Fruit fly (Drosophila melanogaster) whole organism, prepupa: Measurements from ENCODE around the gene gkt.

Source experiments
- CG16779 ChIP-seq: fragments of 200-800 bp; sonication (Bioruptor generic); optimal IDR thresholded peaks from 3 replicates; lab custom pipeline; 2017; ENCODE audit warnings: missing biosample characterization, mild to moderate bottlenecking, missing genetic modification characterization
- CG32006 ChIP-seq: fragments of 200-800 bp; sonication (Bioruptor generic); optimal IDR thresholded peaks from 3 replicates; lab custom pipeline; 2017; ENCODE audit warnings: missing biosample characterization, mild to moderate bottlenecking, missing genetic modification characterization
- CG3919 ChIP-seq: fragments of 200-800 bp; sonication (Bioruptor generic); optimal IDR thresholded peaks from 3 replicates; lab custom pipeline; 2016; ENCODE audit warnings: missing biosample characterization, missing genetic modification characterization
- CG7368 ChIP-seq: fragments of 200-800 bp; sonication (Bioruptor generic); optimal IDR thresholded peaks from 3 replicates; lab custom pipeline; 2016; ENCODE audit warnings: missing biosample characterization, missing genetic modification characterization
- Gug ChIP-seq: fragments of 200-800 bp; sonication (Bioruptor generic); IDR thresholded peaks from 2 replicates; pipeline ENCODE4 v1.3.6; 2022; ENCODE audit warnings: missing biosample characterization, missing genetic modification characterization
- OdsH ChIP-seq: fragments of 200-800 bp; sonication (Bioruptor generic); optimal IDR thresholded peaks from 3 replicates; lab custom pipeline; 2016; ENCODE audit warnings: missing biosample characterization, missing genetic modification characterization
- Sox15 ChIP-seq: fragments of 200-800 bp; sonication (Bioruptor generic); optimal IDR thresholded peaks from 3 replicates; lab custom pipeline; 2016; ENCODE audit warnings: missing biosample characterization, missing genetic modification characterization
- acj6 ChIP-seq: fragments of 200-800 bp; sonication (Bioruptor generic); optimal IDR thresholded peaks from 3 replicates; lab custom pipeline; 2016; ENCODE audit warnings: missing biosample characterization, missing genetic modification characterization
- dac ChIP-seq: fragments of 200-800 bp; sonication (Bioruptor generic); optimal IDR thresholded peaks from 2 replicates; lab custom pipeline; 2017; ENCODE audit warnings: missing biosample characterization, mild to moderate bottlenecking, missing genetic modification characterization
- esn ChIP-seq: fragments of 200-800 bp; sonication (Bioruptor generic); optimal IDR thresholded peaks from 2 replicates; lab custom pipeline; 2016; ENCODE audit warnings: missing biosample characterization, mild to moderate bottlenecking, missing genetic modification characterization, moderate library complexity
- fd85E ChIP-seq: fragments of 200-800 bp; sonication (Bioruptor generic); optimal IDR thresholded peaks from 3 replicates; lab custom pipeline; 2016; ENCODE audit warnings: missing biosample characterization, missing genetic modification characterization
- lz ChIP-seq: fragments of 200-800 bp; sonication (Bioruptor generic); optimal IDR thresholded peaks from 3 replicates; lab custom pipeline; 2016; ENCODE audit warnings: missing biosample characterization, missing genetic modification characterization
- pdm3 ChIP-seq: fragments of 200-800 bp; sonication (Bioruptor generic); optimal IDR thresholded peaks from 3 replicates; lab custom pipeline; 2016; ENCODE audit warnings: missing biosample characterization, missing genetic modification characterization
- ss ChIP-seq, 2 experiments: fragments of 200-800 bp; sonication (Bioruptor generic); optimal IDR thresholded peaks; 2 replicates in 1 of 2; 3 replicates in 1 of 2; lab custom pipeline; 2017 to 2018; ENCODE audit warnings: mild to moderate bottlenecking in 2 of 2, missing biosample characterization in 2 of 2, missing genetic modification characterization in 2 of 2, moderate library complexity in 1 of 2

DNA sequence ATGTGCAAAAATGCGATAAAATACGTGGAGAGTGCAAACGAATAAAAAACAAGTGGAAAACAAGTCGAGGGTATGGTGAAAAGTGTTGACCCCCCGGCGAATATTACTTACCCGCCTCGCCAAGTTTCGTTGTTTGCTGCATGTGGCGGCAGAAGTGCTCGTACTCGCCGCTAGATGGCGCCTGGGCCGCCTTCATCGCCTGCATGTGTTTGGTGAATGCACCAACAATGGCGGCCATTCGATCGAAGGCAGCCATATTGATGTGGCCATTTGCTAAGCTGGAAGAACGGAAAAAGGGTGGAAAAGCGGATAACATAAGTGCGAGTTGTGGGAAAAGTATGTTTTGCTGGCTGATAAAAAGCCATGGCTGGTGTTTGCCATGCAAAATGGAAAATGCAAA lies 23.5 kb downstream of the gkt start:
- no peak for TF ChIP-seq fd85E
- no peak for TF ChIP-seq esn (GFP tag; lab: Kevin White, UChicago)
- no peak for TF ChIP-seq acj6 (GFP tag; lab: Kevin White, UChicago)
- no peak for TF ChIP-seq CG16779 (tag; lab: Kevin White, UChicago)
- TF ChIP-seq CG3919 = no peak
- TF ChIP-seq CG32006 (GFP tag; lab: Kevin White, UChicago) = no peak
- no peak for TF ChIP-seq CG7368 (GFP tag; lab: Kevin White, UChicago)
- TF ChIP-seq dac (GFP tag; lab: Kevin White, UChicago) = no peak
- TF ChIP-seq Gug (GFP tag; lab: Robert Waterston, UW) = no peak
- TF ChIP-seq Sox15 (GFP tag; lab: Kevin White, UChicago) = no peak
- TF ChIP-seq lz (GFP tag; lab: Kevin White, UChicago) = no peak
- TF ChIP-seq OdsH (GFP tag; lab: Kevin White, UChicago) = no peak
- TF ChIP-seq ss (GFP tag; optimal IDR thresholded peaks at IDR 0.05; lab: Kevin White, UChicago) = no peak
- TF ChIP-seq pdm3 (GFP tag; lab: Kevin White, UChicago) = no peak
